Fruit fly (Drosophila melanogaster): Measurements from ENCODE around the gene CG17819.

dm6 chr3R:21869464-21870100 is 15.8 kb downstream of the CG17819 start, which contains the start of gene CG31174:
- TF ChIP-seq CTCF (optimal IDR thresholded peaks at IDR 0.05): no peak
- no peak for TF ChIP-seq CG8478 (optimal IDR thresholded peaks at IDR 0.05)

Data from S2 (cell line).